Fruit fly (Drosophila melanogaster) whole organism, embryonic: Measurements from ENCODE around the gene ebi.
A peak's percentile ranks its signal among the peaks of the same experiment; 100 is the strongest.

Source experiments
- Abd-B ChIP-seq: fragments of 200-800 bp; sonication (Bioruptor generic); optimal IDR thresholded peaks from 2 replicates; lab custom pipeline; 2018; ENCODE audit warnings: missing biosample characterization, mild to moderate bottlenecking, missing genetic modification characterization, moderate library complexity
- Adf1 ChIP-seq: fragments of 200-800 bp; sonication (Bioruptor generic); IDR thresholded peaks from 2 replicates; pipeline ENCODE4 v1.3.6; 2022; ENCODE audit warnings: missing biosample characterization, missing genetic modification characterization
- Aef1 ChIP-seq: fragments of 200-800 bp; sonication (Bioruptor generic); IDR thresholded peaks from 3 replicates; pipeline ENCODE4 v1.3.6; 2022; ENCODE audit warnings: missing biosample characterization, missing genetic modification characterization
- Atf6 ChIP-seq: fragments of 200-800 bp; sonication (Bioruptor generic); IDR thresholded peaks from 2 replicates; pipeline ENCODE4 v1.3.6; 2022; ENCODE audit warnings: missing biosample characterization, missing genetic modification characterization
- BEAF-32 ChIP-seq: fragments of 200-800 bp; sonication (Bioruptor generic); optimal IDR thresholded peaks from 3 replicates; lab custom pipeline; 2017; ENCODE audit warnings: missing biosample characterization, missing genetic modification characterization, mild to moderate bottlenecking, moderate library complexity, missing genetic modification reagents
- Bdp1 ChIP-seq: fragments of 200-800 bp; sonication (Bioruptor generic); optimal IDR thresholded peaks from 3 replicates; lab custom pipeline; 2016; ENCODE audit warnings: missing biosample characterization, missing genetic modification characterization
- BtbVII ChIP-seq: fragments of 200-800 bp; sonication (Bioruptor generic); optimal IDR thresholded peaks from 3 replicates; lab custom pipeline; 2017; ENCODE audit warnings: missing biosample characterization, mild to moderate bottlenecking, missing genetic modification characterization
- CG10431 ChIP-seq: fragments of 200-800 bp; sonication (Bioruptor generic); optimal IDR thresholded peaks from 3 replicates; lab custom pipeline; 2018; ENCODE audit warnings: missing biosample characterization, mild to moderate bottlenecking, missing genetic modification characterization
- CG11093 ChIP-seq: fragments of 200-800 bp; sonication (Bioruptor generic); IDR thresholded peaks from 3 replicates; pipeline ENCODE4 v1.3.6; 2022; ENCODE audit warnings: missing biosample characterization, missing genetic modification characterization
- CG11560 ChIP-seq: fragments of 200-800 bp; sonication (Bioruptor generic); IDR thresholded peaks from 3 replicates; pipeline ENCODE4 v1.3.6; 2022; ENCODE audit warnings: missing biosample characterization, missing genetic modification characterization
- CG13296 ChIP-seq: fragments of 200-800 bp; sonication (Bioruptor generic); optimal IDR thresholded peaks from 3 replicates; lab custom pipeline; 2018; ENCODE audit warnings: missing biosample characterization, mild to moderate bottlenecking, missing genetic modification characterization
- CG13775 ChIP-seq: fragments of 200-800 bp; sonication (Bioruptor generic); optimal IDR thresholded peaks from 3 replicates; lab custom pipeline; 2017; ENCODE audit warnings: missing biosample characterization, mild to moderate bottlenecking, missing genetic modification characterization
- CG15479 ChIP-seq: fragments of 200-800 bp; sonication (Bioruptor generic); optimal IDR thresholded peaks from 3 replicates; lab custom pipeline; 2019; ENCODE audit warnings: missing biosample characterization, mild to moderate bottlenecking, missing genetic modification characterization, moderate library complexity
- CG1647 ChIP-seq: fragments of 200-800 bp; sonication (Bioruptor generic); optimal IDR thresholded peaks from 3 replicates; lab custom pipeline; 2016; ENCODE audit warnings: missing biosample characterization, missing genetic modification characterization
- CG17359 ChIP-seq: fragments of 200-800 bp; sonication (Bioruptor generic); optimal IDR thresholded peaks from 3 replicates; lab custom pipeline; 2018; ENCODE audit warnings: missing biosample characterization, mild to moderate bottlenecking, missing genetic modification characterization, moderate library complexity
- CG17912 ChIP-seq: fragments of 200-800 bp; sonication (Bioruptor generic); optimal IDR thresholded peaks from 2 replicates; lab custom pipeline; 2018; ENCODE audit warnings: missing biosample characterization, mild to moderate bottlenecking, missing genetic modification characterization
- CG31388 ChIP-seq: fragments of 200-800 bp; sonication (Bioruptor generic); optimal IDR thresholded peaks from 2 replicates; lab custom pipeline; 2016; ENCODE audit warnings: missing biosample characterization, missing genetic modification characterization
- CG4360 ChIP-seq: fragments of 200-800 bp; sonication (Bioruptor generic); IDR thresholded peaks from 2 replicates; pipeline ENCODE4 v1.3.6; 2022; ENCODE audit warnings: missing biosample characterization, missing genetic modification characterization
- CG5245 ChIP-seq: fragments of 200-800 bp; sonication (Bioruptor generic); optimal IDR thresholded peaks from 3 replicates; lab custom pipeline; 2016; ENCODE audit warnings: missing biosample characterization, missing genetic modification characterization
- CG6791 ChIP-seq: fragments of 200-800 bp; sonication (Bioruptor generic); IDR thresholded peaks from 3 replicates; pipeline ENCODE4 v1.3.6; 2022; ENCODE audit warnings: missing biosample characterization, missing genetic modification characterization; ENCODE audit not compliant: partially characterized antibody
- CG8765 ChIP-seq: fragments of 200-800 bp; sonication (Bioruptor generic); IDR thresholded peaks from 2 replicates; pipeline ENCODE4 v1.3.6; 2022; ENCODE audit warnings: missing biosample characterization, missing genetic modification characterization
- CG9727 ChIP-seq: fragments of 200-800 bp; sonication (Bioruptor generic); optimal IDR thresholded peaks from 3 replicates; lab custom pipeline; 2017; ENCODE audit warnings: missing biosample characterization, mild to moderate bottlenecking, missing genetic modification characterization
- D ChIP-seq, 2 experiments: fragments of 200-800 bp in 1 of 2; fragments of >200 bp in 1 of 2; sonication (Bioruptor generic) in 1 of 2; optimal IDR thresholded peaks; 2 replicates in 1 of 2; 3 replicates in 1 of 2; lab custom pipeline; 2017; ENCODE audit warnings: mild to moderate bottlenecking in 1 of 2, missing biosample characterization in 1 of 2, missing genetic modification characterization in 1 of 2, missing genetic modification reagents in 1 of 2
- GATAe ChIP-seq: fragments of 200-800 bp; sonication (Bioruptor generic); conservative IDR thresholded peaks from 2 replicates; pipeline ENCODE4 v1.3.6; 2022; ENCODE audit warnings: missing biosample characterization, missing genetic modification characterization
- HLH54F ChIP-seq: fragments of 200-800 bp; sonication (Bioruptor generic); optimal IDR thresholded peaks from 3 replicates; lab custom pipeline; 2016; ENCODE audit warnings: missing biosample characterization, missing genetic modification characterization
- Hand ChIP-seq: fragments of 200-800 bp; sonication (Bioruptor generic); optimal IDR thresholded peaks from 2 replicates; lab custom pipeline; 2017; ENCODE audit warnings: mild to moderate bottlenecking, missing biosample characterization, missing genetic modification reagents, missing genetic modification characterization
- HmgZ ChIP-seq: fragments of 200-800 bp; sonication (Bioruptor generic); optimal IDR thresholded peaks from 2 replicates; lab custom pipeline; 2018; ENCODE audit warnings: missing biosample characterization, mild to moderate bottlenecking, missing genetic modification characterization
- Hmr ChIP-seq: fragments of 200-800 bp; sonication (Bioruptor generic); optimal IDR thresholded peaks from 3 replicates; lab custom pipeline; 2017; ENCODE audit warnings: mild to moderate bottlenecking, missing biosample characterization, missing genetic modification reagents, missing genetic modification characterization
- Hr78 ChIP-seq, 2 experiments: fragments of 200-800 bp in 1 of 2; fragments of >200 bp in 1 of 2; sonication (Bioruptor generic) in 1 of 2; optimal IDR thresholded peaks; 2 replicates each; lab custom pipeline; 2017 to 2019; ENCODE audit warnings: missing biosample characterization in 2 of 2, missing genetic modification characterization in 2 of 2, mild to moderate bottlenecking in 1 of 2, moderate library complexity in 1 of 2
- Mad ChIP-seq: fragments of 200-800 bp; sonication (Bioruptor generic); optimal IDR thresholded peaks from 2 replicates; lab custom pipeline; 2016; ENCODE audit warnings: missing biosample characterization, missing genetic modification characterization
- Spps ChIP-seq: fragments of 200-800 bp; sonication (Bioruptor generic); optimal IDR thresholded peaks from 2 replicates; lab custom pipeline; 2018; ENCODE audit warnings: missing biosample characterization, mild to moderate bottlenecking, missing genetic modification characterization
- Trl ChIP-seq, 3 experiments: fragments of >200 bp in 2 of 3; fragments of 200-800 bp in 1 of 3; sonication (Bioruptor generic) in 1 of 3; optimal IDR thresholded peaks; 2 replicates in 1 of 3; 3 replicates in 2 of 3; lab custom pipeline; 2016 to 2017; ENCODE audit warnings: missing biosample characterization in 1 of 3, missing genetic modification characterization in 1 of 3
- Vsx1 ChIP-seq: fragments of 200-800 bp; sonication (Bioruptor generic); optimal IDR thresholded peaks from 2 replicates; lab custom pipeline; 2017; ENCODE audit warnings: missing biosample characterization, mild to moderate bottlenecking, missing genetic modification characterization, missing genetic modification reagents
- aop ChIP-seq: fragments of 200-800 bp; sonication (Bioruptor generic); IDR thresholded peaks from 2 replicates; pipeline ENCODE4 v1.3.6; 2022; ENCODE audit warnings: missing biosample characterization, missing genetic modification characterization
- cg ChIP-seq: fragments of 200-800 bp; sonication (Bioruptor generic); optimal IDR thresholded peaks from 3 replicates; lab custom pipeline; 2019; ENCODE audit warnings: missing biosample characterization, mild to moderate bottlenecking, missing genetic modification characterization, moderate library complexity
- chinmo ChIP-seq: fragments of 200-800 bp; sonication (Bioruptor generic); IDR thresholded peaks from 4 replicates; pipeline ENCODE4 v1.3.6; 2022; ENCODE audit warnings: missing biosample characterization, missing genetic modification characterization; ENCODE audit not compliant: partially characterized antibody
- chm ChIP-seq: fragments of 200-800 bp; sonication (Bioruptor generic); IDR thresholded peaks from 2 replicates; pipeline ENCODE4 v1.3.6; 2022; ENCODE audit warnings: missing biosample characterization, missing genetic modification characterization
- ham ChIP-seq: fragments of 200-800 bp; sonication (Bioruptor generic); IDR thresholded peaks from 2 replicates; pipeline ENCODE4 v1.3.6; 2022; ENCODE audit warnings: missing biosample characterization, missing genetic modification characterization
- hkb ChIP-seq, 2 experiments: fragments of 200-800 bp in 1 of 2; fragments of >200 bp in 1 of 2; sonication (Bioruptor generic) in 1 of 2; IDR thresholded peaks in 1 of 2; optimal IDR thresholded peaks in 1 of 2; 2 replicates each; pipeline versions ENCODE4 v1.3.6 to Lab custom; 2017 to 2022; ENCODE audit warnings: missing biosample characterization in 1 of 2, missing genetic modification characterization in 1 of 2
- kni ChIP-seq: fragments of 200-800 bp; sonication (Bioruptor generic); optimal IDR thresholded peaks from 3 replicates; lab custom pipeline; 2017; ENCODE audit warnings: mild to moderate bottlenecking, missing biosample characterization, missing genetic modification reagents, missing genetic modification characterization
- nerfin-1 ChIP-seq: fragments of 200-800 bp; sonication (Bioruptor generic); optimal IDR thresholded peaks from 3 replicates; lab custom pipeline; 2019; ENCODE audit warnings: missing biosample characterization, mild to moderate bottlenecking, missing genetic modification characterization, moderate library complexity
- salm ChIP-seq: fragments of 200-800 bp; sonication (Bioruptor generic); optimal IDR thresholded peaks from 2 replicates; lab custom pipeline; 2018; ENCODE audit warnings: missing biosample characterization, mild to moderate bottlenecking, missing genetic modification characterization
- sd ChIP-seq: fragments of 200-800 bp; sonication (Bioruptor generic); optimal IDR thresholded peaks from 3 replicates; lab custom pipeline; 2018; ENCODE audit warnings: missing biosample characterization, mild to moderate bottlenecking, missing genetic modification characterization, moderate library complexity
- so ChIP-seq: fragments of 200-800 bp; sonication (Bioruptor generic); IDR thresholded peaks from 3 replicates; pipeline ENCODE4 v1.3.6; 2022; ENCODE audit warnings: missing biosample characterization, missing genetic modification characterization
- wek ChIP-seq: fragments of 200-800 bp; sonication (Bioruptor generic); optimal IDR thresholded peaks from 3 replicates; lab custom pipeline; 2018; ENCODE audit warnings: missing biosample characterization, mild to moderate bottlenecking, missing genetic modification characterization, moderate library complexity

The ebi gene

dm6 chr2L:430820-431628 is 16.2 kb downstream of the ebi start, which contains the start of gene ex (continued):
- TF ChIP-seq GATAe (no peak), CG11560 (tag; lab: Robert Waterston, UW) (no peak), Bdp1 (GFP tag; lab: Kevin White, UChicago) (no peak), CG5245 (no peak), CG8765 (no peak), Abd-B (no peak), ham (no peak), BtbVII (GFP tag; lab: Kevin White, UChicago) (peak; percentile 75), CG9727 (peak; percentile 50), Spps (tag; lab: Kevin White, UChicago) (peak; percentile 9), CG17912 (GFP tag; lab: Kevin White, UChicago) (peak; percentile 71), Mad (peak; percentile 19), salm (tag; lab: Kevin White, UChicago) (peak; percentile 35), wek (GFP tag; lab: Kevin White, UChicago) (peak; percentile 87), CG6791 (GFP tag; lab: Robert Waterston, UW) (no peak), CG31388 (GFP tag; lab: Kevin White, UChicago) (no peak), Atf6 (peak; percentile 58), so (GFP tag; lab: Robert Waterston, UW) (peak; percentile 73; the same call in 2 of the 3 replicates), CG11093 (no peak), HLH54F (GFP tag; lab: Kevin White, UChicago) (no peak), CG17359 (tag; lab: Kevin White, UChicago) (peak; percentile 79), CG1647 (GFP tag; lab: Kevin White, UChicago) (no peak)
- TF ChIP-seq, all 482 proteins: peak for 247

dm6 chr2L:431629-431984 is 16.7 kb downstream of the ebi start:
- TF ChIP-seq Adf1 (GFP tag; lab: Robert Waterston, UW) (peak; percentile 89), CG13296 (GFP tag; lab: Kevin White, UChicago) (no peak), Aef1 (GFP tag; lab: Robert Waterston, UW) (peak; percentile 76), salm (tag; lab: Kevin White, UChicago) (no peak), kni (GFP tag; lab: Kevin White, UChicago) (peak; percentile 29), Trl (optimal IDR thresholded peaks at IDR 0.05; lab: Kevin White, UChicago) (peak in 1 of 2 experiments; percentile 6), Trl (GFP tag; optimal IDR thresholded peaks at IDR 0.05; lab: Kevin White, UChicago) (no peak), CG4360 (GFP tag; lab: Robert Waterston, UW) (peak; percentile 97), aop (GFP tag; lab: Robert Waterston, UW) (no peak), CG13775 (no peak), Hand (GFP tag; lab: Kevin White, UChicago) (no peak), Hmr (no peak), sd (peak; percentile 100), D (optimal IDR thresholded peaks at IDR 0.05; lab: Kevin White, UChicago) (peak; percentile 4), D (GFP tag; optimal IDR thresholded peaks at IDR 0.05; lab: Kevin White, UChicago) (no peak), CG15479 (GFP tag; lab: Kevin White, UChicago) (peak; percentile 72), hkb (optimal IDR thresholded peaks at IDR 0.05; lab: Kevin White, UChicago) (no peak), hkb (GFP tag; IDR thresholded peaks at IDR 0.05; lab: Robert Waterston, UW) (no peak), nerfin-1 (tag; lab: Kevin White, UChicago) (peak; percentile 66), BEAF-32 (GFP tag; lab: Kevin White, UChicago) (no peak), Hr78 (GFP tag; optimal IDR thresholded peaks at IDR 0.05; lab: Kevin White, UChicago) (peak in 1 of 2 experiments; percentile 98), CG10431 (no peak), chinmo (GFP tag; lab: Robert Waterston, UW) (peak; percentile 94; the same call in 3 of the 4 replicates), CG17359 (tag; lab: Kevin White, UChicago) (no peak), HmgZ (tag; lab: Kevin White, UChicago) (no peak), chm (GFP tag; lab: Robert Waterston, UW) (0 out of 2 replicates have a peak, but pooled peaks have one; percentile 42), cg (GFP tag; lab: Kevin White, UChicago) (peak; percentile 86), Vsx1 (GFP tag; lab: Kevin White, UChicago) (no peak)
